Fruit fly (Drosophila melanogaster) whole organism, prepupa: ENCODE results near the gene g.

Experiments used
- Blimp-1 ChIP-seq: fragments of 200-800 bp; sonication (Bioruptor generic); optimal IDR thresholded peaks from 3 replicates; lab custom pipeline; 2017; ENCODE audit warnings: missing biosample characterization, missing genetic modification characterization, mild to moderate bottlenecking, moderate library complexity, missing genetic modification reagents
- CG10631 ChIP-seq: fragments of 200-800 bp; sonication (Bioruptor generic); optimal IDR thresholded peaks from 2 replicates; lab custom pipeline; 2016; ENCODE audit warnings: missing biosample characterization, missing genetic modification characterization
- CG10669 ChIP-seq: fragments of 200-800 bp; sonication (Bioruptor generic); optimal IDR thresholded peaks from 3 replicates; lab custom pipeline; 2018; ENCODE audit warnings: missing biosample characterization, mild to moderate bottlenecking, missing genetic modification characterization, moderate library complexity
- CG15336 ChIP-seq: fragments of 200-800 bp; sonication (Bioruptor generic); IDR thresholded peaks from 2 replicates; pipeline ENCODE4 v1.3.6; 2022; ENCODE audit warnings: missing biosample characterization, missing genetic modification characterization
- CG16779 ChIP-seq: fragments of 200-800 bp; sonication (Bioruptor generic); optimal IDR thresholded peaks from 3 replicates; lab custom pipeline; 2017; ENCODE audit warnings: missing biosample characterization, mild to moderate bottlenecking, missing genetic modification characterization
- CG3032 ChIP-seq: fragments of 200-800 bp; optimal IDR thresholded peaks from 2 replicates; lab custom pipeline; 2019; ENCODE audit warnings: missing biosample characterization, mild to moderate bottlenecking, missing genetic modification characterization, moderate library complexity
- CG31627 ChIP-seq: fragments of 200-800 bp; sonication (Bioruptor generic); optimal IDR thresholded peaks from 3 replicates; lab custom pipeline; 2016; ENCODE audit warnings: missing biosample characterization, missing genetic modification characterization
- CG3919 ChIP-seq: fragments of 200-800 bp; sonication (Bioruptor generic); optimal IDR thresholded peaks from 3 replicates; lab custom pipeline; 2016; ENCODE audit warnings: missing biosample characterization, missing genetic modification characterization
- CG6163 ChIP-seq: fragments of 200-800 bp; sonication (Bioruptor generic); IDR thresholded peaks from 3 replicates; pipeline ENCODE4 v1.3.6; 2022; ENCODE audit warnings: missing biosample characterization, missing genetic modification characterization
- CG6276 ChIP-seq: fragments of 200-800 bp; sonication (Bioruptor generic); optimal IDR thresholded peaks from 2 replicates; lab custom pipeline; 2017; ENCODE audit warnings: missing biosample characterization, mild to moderate bottlenecking, missing genetic modification characterization
- CG6792 ChIP-seq: fragments of 200-800 bp; sonication (Bioruptor generic); optimal IDR thresholded peaks from 3 replicates; lab custom pipeline; 2016; ENCODE audit warnings: missing biosample characterization, missing genetic modification characterization
- CG6854 ChIP-seq: fragments of 200-800 bp; sonication (Bioruptor generic); optimal IDR thresholded peaks from 2 replicates; lab custom pipeline; 2017; ENCODE audit warnings: missing biosample characterization, mild to moderate bottlenecking, missing genetic modification characterization
- CG7368 ChIP-seq: fragments of 200-800 bp; sonication (Bioruptor generic); optimal IDR thresholded peaks from 3 replicates; lab custom pipeline; 2016; ENCODE audit warnings: missing biosample characterization, missing genetic modification characterization
- CG9139 ChIP-seq: fragments of 200-800 bp; sonication (Bioruptor generic); optimal IDR thresholded peaks from 3 replicates; lab custom pipeline; 2017; ENCODE audit warnings: missing biosample characterization, mild to moderate bottlenecking, missing genetic modification characterization
- Eip75B ChIP-seq: fragments of 200-800 bp; sonication (Bioruptor generic); optimal IDR thresholded peaks from 3 replicates; lab custom pipeline; 2016; ENCODE audit warnings: missing biosample characterization, missing genetic modification characterization
- Eip78C ChIP-seq: fragments of 200-800 bp; sonication (Bioruptor generic); peaks from one replicate; lab custom pipeline; 2016; ENCODE audit warnings: missing biosample characterization, missing genetic modification characterization
- Eip93F ChIP-seq: fragments of 200-800 bp; sonication (Bioruptor generic); optimal IDR thresholded peaks from 2 replicates; lab custom pipeline; 2016; ENCODE audit warnings: missing biosample characterization, mild to moderate bottlenecking, missing genetic modification characterization
- Hr38 ChIP-seq: sonication (Bioruptor generic); optimal IDR thresholded peaks from 2 replicates; lab custom pipeline; 2016; ENCODE audit warnings: missing biosample characterization, missing genetic modification characterization
- Hr4 ChIP-seq: fragments of 200-800 bp; sonication (Bioruptor generic); optimal IDR thresholded peaks from 3 replicates; lab custom pipeline; 2016; ENCODE audit warnings: missing biosample characterization, missing genetic modification characterization
- Lpt ChIP-seq: fragments of 200-800 bp; sonication (Bioruptor generic); optimal IDR thresholded peaks from 3 replicates; lab custom pipeline; 2016; ENCODE audit warnings: missing biosample characterization, missing genetic modification characterization
- OdsH ChIP-seq: fragments of 200-800 bp; sonication (Bioruptor generic); optimal IDR thresholded peaks from 3 replicates; lab custom pipeline; 2016; ENCODE audit warnings: missing biosample characterization, missing genetic modification characterization
- Smox ChIP-seq: fragments of 200-800 bp; sonication (Bioruptor generic); optimal IDR thresholded peaks from 3 replicates; lab custom pipeline; 2016; ENCODE audit warnings: missing biosample characterization, missing genetic modification characterization
- Sox14 ChIP-seq: fragments of 200-800 bp; sonication (Bioruptor generic); optimal IDR thresholded peaks from 3 replicates; lab custom pipeline; 2016; ENCODE audit warnings: missing biosample characterization, missing genetic modification characterization
- Sox15 ChIP-seq: fragments of 200-800 bp; sonication (Bioruptor generic); optimal IDR thresholded peaks from 3 replicates; lab custom pipeline; 2016; ENCODE audit warnings: missing biosample characterization, missing genetic modification characterization
- achi ChIP-seq: fragments of 200-800 bp; sonication (Bioruptor generic); optimal IDR thresholded peaks from 3 replicates; lab custom pipeline; 2016; ENCODE audit warnings: missing biosample characterization, missing genetic modification characterization
- dac ChIP-seq: fragments of 200-800 bp; sonication (Bioruptor generic); optimal IDR thresholded peaks from 2 replicates; lab custom pipeline; 2017; ENCODE audit warnings: missing biosample characterization, mild to moderate bottlenecking, missing genetic modification characterization
- dsx ChIP-seq: fragments of 200-800 bp; optimal IDR thresholded peaks from 3 replicates; lab custom pipeline; 2019; ENCODE audit warnings: missing biosample characterization, mild to moderate bottlenecking, missing genetic modification characterization, moderate library complexity; ENCODE audit not compliant: poor library complexity, severe bottlenecking
- eg ChIP-seq: fragments of 200-800 bp; sonication (Bioruptor generic); IDR thresholded peaks from 3 replicates; pipeline ENCODE4 v1.3.6; 2022; ENCODE audit warnings: missing biosample characterization, missing genetic modification characterization
- esn ChIP-seq: fragments of 200-800 bp; sonication (Bioruptor generic); optimal IDR thresholded peaks from 2 replicates; lab custom pipeline; 2016; ENCODE audit warnings: missing biosample characterization, mild to moderate bottlenecking, missing genetic modification characterization, moderate library complexity
- fkh ChIP-seq: fragments of 200-800 bp; sonication (Bioruptor generic); optimal IDR thresholded peaks from 3 replicates; lab custom pipeline; 2017; ENCODE audit warnings: missing biosample characterization, mild to moderate bottlenecking, missing genetic modification characterization, moderate library complexity
- lz ChIP-seq: fragments of 200-800 bp; sonication (Bioruptor generic); optimal IDR thresholded peaks from 3 replicates; lab custom pipeline; 2016; ENCODE audit warnings: missing biosample characterization, missing genetic modification characterization
- pdm3 ChIP-seq: fragments of 200-800 bp; sonication (Bioruptor generic); optimal IDR thresholded peaks from 3 replicates; lab custom pipeline; 2016; ENCODE audit warnings: missing biosample characterization, missing genetic modification characterization
- salr ChIP-seq, 2 experiments: fragments of 200-800 bp; sonication (Bioruptor generic); optimal IDR thresholded peaks; 3 replicates each; lab custom pipeline; 2016 to 2018; ENCODE audit warnings: missing biosample characterization in 2 of 2, missing genetic modification characterization in 2 of 2, mild to moderate bottlenecking in 1 of 2
- svp ChIP-seq: fragments of 200-800 bp; sonication (Bioruptor generic); peaks from one replicate; lab custom pipeline; 2016; ENCODE audit warnings: missing biosample characterization, missing genetic modification characterization
- topi ChIP-seq: fragments of 200-800 bp; sonication (Bioruptor generic); optimal IDR thresholded peaks from 3 replicates; lab custom pipeline; 2016; ENCODE audit warnings: missing biosample characterization, missing genetic modification characterization
- vri ChIP-seq: fragments of 200-800 bp; sonication (Bioruptor generic); optimal IDR thresholded peaks from 3 replicates; lab custom pipeline; 2016; ENCODE audit warnings: missing biosample characterization, mild to moderate bottlenecking, missing genetic modification characterization

g gene

dm6 chrX:13781739-13782502, 45.8 kb upstream of the g start, which contains the start of the genes CtsB and amrt (continued):
- TF ChIP-seq CG15336 (GFP tag; lab: Robert Waterston, UW) (peak; percentile 60; the same call in 1 of the 2 replicates), Eip78C (GFP tag; lab: Kevin White, UChicago) (peak; percentile 76), CG6163 (peak; percentile 81; the same call in 2 of the 3 replicates), Eip75B (peak; percentile 67), topi (GFP tag; lab: Kevin White, UChicago) (peak; percentile 63), Sox14 (GFP tag; lab: Kevin White, UChicago) (peak; percentile 71), CG10631 (GFP tag; lab: Kevin White, UChicago) (peak; percentile 63), Hr4 (GFP tag; lab: Kevin White, UChicago) (peak; percentile 58), lz (GFP tag; lab: Kevin White, UChicago) (peak; percentile 72), eg (GFP tag; lab: Robert Waterston, UW) (peak; percentile 86)

dm6 chrX:13779696-13780095, 43.6 kb upstream of the g start:
- TF ChIP-seq Hr38 (GFP tag; lab: Kevin White, UChicago), result no peak
- no peak for TF ChIP-seq dsx
- peak; percentile 25 for TF ChIP-seq CG3032 (tag; lab: Kevin White, UChicago)
- no peak for TF ChIP-seq Blimp-1 (GFP tag; lab: Kevin White, UChicago)
- no peak for TF ChIP-seq CG6854 (GFP tag; lab: Kevin White, UChicago)
- TF ChIP-seq Lpt (GFP tag; lab: Kevin White, UChicago), result no peak
- TF ChIP-seq lz (GFP tag; lab: Kevin White, UChicago), result no peak
- TF ChIP-seq svp, result no peak
- no peak for TF ChIP-seq CG9139
- TF ChIP-seq CG6792, result no peak
- no peak for TF ChIP-seq CG3919 (GFP tag; lab: Kevin White, UChicago)
- TF ChIP-seq OdsH (GFP tag; lab: Kevin White, UChicago), result no peak
- TF ChIP-seq Sox15 (GFP tag; lab: Kevin White, UChicago), result no peak
- no peak for TF ChIP-seq vri
- peak; percentile 39 for TF ChIP-seq CG10669
- TF ChIP-seq CG6276, result peak; percentile 83
- peak; percentile 26 for TF ChIP-seq fkh
- TF ChIP-seq CG10631 (GFP tag; lab: Kevin White, UChicago), result no peak
- TF ChIP-seq CG15336 (GFP tag; lab: Robert Waterston, UW), result peak; percentile 58; the same call in 1 of the 2 replicates
- TF ChIP-seq CG31627, result no peak
- peak; percentile 8 for TF ChIP-seq Sox14 (GFP tag; lab: Kevin White, UChicago)
- no peak for TF ChIP-seq topi (GFP tag; lab: Kevin White, UChicago)
- TF ChIP-seq pdm3 (GFP tag; lab: Kevin White, UChicago), result no peak
- no peak for TF ChIP-seq Eip93F (GFP tag; lab: Kevin White, UChicago)
- no peak for TF ChIP-seq esn (GFP tag; lab: Kevin White, UChicago)
- peak; percentile 72 for TF ChIP-seq Eip78C (GFP tag; lab: Kevin White, UChicago)
- no peak for TF ChIP-seq Smox (GFP tag; lab: Kevin White, UChicago)
- TF ChIP-seq salr (GFP tag; optimal IDR thresholded peaks at IDR 0.05; lab: Kevin White, UChicago), result no peak
- TF ChIP-seq achi (GFP tag; lab: Kevin White, UChicago), result no peak

- TF ChIP-seq dac (GFP tag; lab: Kevin White, UChicago) (no peak), esn (GFP tag; lab: Kevin White, UChicago) (no peak), CG16779 (tag; lab: Kevin White, UChicago) (no peak), CG31627 (no peak), CG10631 (GFP tag; lab: Kevin White, UChicago) (no peak), pdm3 (GFP tag; lab: Kevin White, UChicago) (no peak), Blimp-1 (GFP tag; lab: Kevin White, UChicago) (no peak), CG7368 (GFP tag; lab: Kevin White, UChicago) (no peak)
These were observed 42.5 kb upstream of the g start for dm6 chrX:13778568-13778967.
